Worm (Caenorhabditis elegans): ENCODE results near the gene lgc-49.

lgc-49 gene

DNA sequence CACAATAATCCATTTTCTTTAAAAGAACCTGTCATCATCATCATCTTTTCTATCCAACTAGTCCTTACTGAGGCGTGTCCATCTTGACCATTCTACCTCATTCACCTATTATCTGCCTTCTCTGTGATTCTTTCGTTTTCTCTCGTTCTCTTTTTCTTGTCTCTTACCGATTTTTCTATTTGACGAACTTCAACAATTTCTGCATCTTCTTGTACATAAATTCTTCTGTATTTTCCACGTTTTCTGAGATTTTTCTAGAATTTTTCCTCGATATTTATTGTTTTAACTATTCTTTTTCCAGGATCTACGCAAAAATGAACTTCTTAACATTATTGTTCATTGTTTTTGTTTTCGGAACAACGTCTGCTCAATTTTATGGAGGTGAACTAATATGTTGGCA lies 8.2 kb upstream of the lgc-49 start, which contains the start of gene cnc-10 (continued):
- TF ChIP-seq efl-1 (optimal IDR thresholded peaks at IDR 0.05) (no peak), efl-1 (GFP tag; optimal IDR thresholded peaks at IDR 0.05 in 1 of 2) (no peak), egl-27 (tag; optimal IDR thresholded peaks at IDR 0.05) (no peak), efl-3 (GFP tag; optimal IDR thresholded peaks at IDR 0.05) (no peak), ceh-8 (GFP tag; optimal IDR thresholded peaks at IDR 0.05) (no peak), lin-15B (tag; optimal IDR thresholded peaks at IDR 0.05) (no peak), snu-23 (GFP tag; optimal IDR thresholded peaks at IDR 0.05) (peak; percentile 16)

DNA sequence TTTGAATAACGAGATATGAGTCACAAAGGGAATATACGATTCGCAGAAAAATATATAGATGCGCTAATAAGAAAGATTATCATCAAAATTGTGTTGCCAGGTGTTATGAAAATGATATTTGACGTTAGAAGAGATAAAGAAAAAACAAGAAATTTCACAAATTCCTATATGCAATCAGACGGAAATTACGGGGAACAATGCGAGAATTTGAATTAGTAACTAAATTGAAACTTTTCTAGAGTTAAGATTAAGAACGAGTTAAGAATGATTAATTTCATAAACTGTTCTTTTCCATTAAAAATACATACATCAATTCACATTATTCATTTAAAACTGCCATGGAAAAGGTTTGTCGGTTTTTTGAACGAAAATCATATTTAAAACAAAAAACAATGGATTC lies 5.0 kb downstream of the lgc-49 start, which contains the start of gene clc-6:
Gene clc-6 (minus strand): TSS at position 101 of the 400 bp plus-strand sequence.
- TF ChIP-seq dsc-1 (tag; optimal IDR thresholded peaks at IDR 0.05) (peak; percentile 31), grh-1 (GFP tag; IDR thresholded peaks at IDR 0.05) (no peak)

DNA sequence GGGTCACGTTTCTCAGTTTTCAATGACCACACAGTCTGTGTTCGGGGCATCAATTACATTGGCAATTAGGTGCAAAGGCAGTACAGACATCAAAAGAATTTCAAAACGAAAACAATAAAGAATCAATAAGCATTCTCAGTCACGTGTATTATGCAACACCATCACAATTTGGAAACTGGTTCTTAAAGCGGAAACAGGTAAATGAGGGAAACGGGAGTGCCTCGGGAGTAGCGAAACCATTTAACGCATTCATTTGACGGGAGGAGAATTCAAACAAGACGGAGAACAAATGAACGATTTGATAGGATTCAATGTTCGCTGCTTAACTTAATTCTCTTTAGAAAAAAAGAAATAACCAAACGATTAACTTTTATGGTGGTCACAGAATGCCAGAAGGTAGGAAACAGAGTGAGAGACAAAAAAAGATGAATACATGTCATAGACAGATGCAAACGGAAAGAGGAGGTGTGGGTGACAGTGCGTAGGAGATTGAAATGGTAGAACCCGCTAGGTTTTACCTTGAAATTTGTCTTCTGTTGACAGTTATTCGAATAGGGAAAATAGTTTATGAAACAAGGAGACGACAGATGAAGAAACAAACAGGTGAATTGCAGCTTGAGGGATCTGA lies 5.7 kb downstream of the lgc-49 start:
- TF ChIP-seq unc-130 (tag; optimal IDR thresholded peaks at IDR 0.05) (no peak), F16B12.6 (tag; optimal IDR thresholded peaks at IDR 0.05) (no peak), lin-39 (tag; optimal IDR thresholded peaks at IDR 0.05) (no peak), ceh-8 (GFP tag; optimal IDR thresholded peaks at IDR 0.05) (no peak), snu-23 (GFP tag; optimal IDR thresholded peaks at IDR 0.05) (peak; percentile 53), C04F5.9 (tag; optimal IDR thresholded peaks at IDR 0.05) (no peak), fkh-10 (GFP tag; optimal IDR thresholded peaks at IDR 0.05) (no peak), zip-4 (GFP tag; optimal IDR thresholded peaks at IDR 0.05) (no peak), grh-1 (GFP tag; IDR thresholded peaks at IDR 0.05) (peak; percentile 85), mef-2 (tag; optimal IDR thresholded peaks at IDR 0.05) (no peak), efl-3 (GFP tag; optimal IDR thresholded peaks at IDR 0.05) (no peak), lin-35 (GFP tag; optimal IDR thresholded peaks at IDR 0.05) (peak in 1 of 2 experiments; percentile 34), snpc-4 (tag; optimal IDR thresholded peaks at IDR 0.05) (no peak), hpl-2 (GFP tag; optimal IDR thresholded peaks at IDR 0.05) (no peak), nhr-76 (tag; optimal IDR thresholded peaks at IDR 0.05) (no peak), C34B4.2 (tag; optimal IDR thresholded peaks at IDR 0.05) (no peak), egl-13 (tag; optimal IDR thresholded peaks at IDR 0.05) (no peak), nhr-71 (tag; optimal IDR thresholded peaks at IDR 0.05) (peak; percentile 48), mab-9 (GFP tag; IDR thresholded peaks at IDR 0.05) (no peak), sup-37 (GFP tag; optimal IDR thresholded peaks at IDR 0.05) (no peak), aly-2 (tag; optimal IDR thresholded peaks at IDR 0.05) (no peak), swsn-7 (tag; optimal IDR thresholded peaks at IDR 0.05) (no peak), tbx-2 (tag; optimal IDR thresholded peaks at IDR 0.05) (peak; percentile 23), unc-86 (tag; optimal IDR thresholded peaks at IDR 0.05) (no peak), nhr-84 (tag; optimal IDR thresholded peaks at IDR 0.05) (no peak), skn-1 (tag; optimal IDR thresholded peaks at IDR 0.05) (no peak), lir-3 (tag; optimal IDR thresholded peaks at IDR 0.05; ENCODE audit: poor library complexity) (no peak), ztf-4 (tag; optimal IDR thresholded peaks at IDR 0.05) (no peak), unc-62 (GFP tag; optimal IDR thresholded peaks at IDR 0.05) (no peak), isw-1 (GFP tag; IDR thresholded peaks at IDR 0.05) (no peak), aha-1 (tag; optimal IDR thresholded peaks at IDR 0.05) (no peak), pqm-1 (tag; optimal IDR thresholded peaks at IDR 0.05) (no peak), lsy-2 (tag; optimal IDR thresholded peaks at IDR 0.05) (peak in 1 of 2 experiments; percentile 21), unc-98 (GFP tag; IDR thresholded peaks at IDR 0.05) (no peak), dsc-1 (tag; optimal IDR thresholded peaks at IDR 0.05) (no peak), Y116A8C.19 (tag; optimal IDR thresholded peaks at IDR 0.05; ENCODE audit: borderline replicate concordance) (no peak), dpl-1 (GFP tag; optimal IDR thresholded peaks at IDR 0.05) (no peak), pax-3 (tag; optimal IDR thresholded peaks at IDR 0.05) (no peak), ceh-82 (tag; optimal IDR thresholded peaks at IDR 0.05) (peak in 1 of 3 experiments; percentile 17), nhr-237 (tag; optimal IDR thresholded peaks at IDR 0.05) (no peak), tlp-1 (tag; optimal IDR thresholded peaks at IDR 0.05) (no peak), alr-1 (tag; optimal IDR thresholded peaks at IDR 0.05; ENCODE audit: borderline replicate concordance) (no peak), mep-1 (tag; optimal IDR thresholded peaks at IDR 0.05) (peak; percentile 28), ces-1 (GFP tag; optimal IDR thresholded peaks at IDR 0.05) (no peak)

All from whole organism, L1 larva.